Fruit fly (Drosophila melanogaster): Measurements from ENCODE around the gene CG6985.

The CG6985 gene

dm6 chr3R:22740930-22741329 lies at the start of gene CG6985, which contains the start of gene Dcr-1:
TSS of gene CG6985 (plus strand) at chr3R:22741150.
TSS of gene Dcr-1 (minus strand) at chr3R:22741091.
- TF ChIP-seq CTCF (optimal IDR thresholded peaks at IDR 0.05) (peak in 1 of 2 experiments; percentile 3), CG8478 (optimal IDR thresholded peaks at IDR 0.05) (no peak)

dm6 chr3R:22694659-22695058 lies 46.3 kb upstream of the CG6985 start, which contains the start of gene cd:
TSS of gene cd (plus strand) at chr3R:22694959.
- no peak for TF ChIP-seq CG8478 (optimal IDR thresholded peaks at IDR 0.05)
- TF ChIP-seq CTCF (optimal IDR thresholded peaks at IDR 0.05), result no peak

dm6 chr3R:22698208-22698607 lies 42.7 kb upstream of the CG6985 start, which contains the start of gene Cyp6d4:
TSS of gene Cyp6d4 (plus strand) at chr3R:22698319.
- TF ChIP-seq CTCF (optimal IDR thresholded peaks at IDR 0.05) (no peak), CG8478 (optimal IDR thresholded peaks at IDR 0.05) (no peak)

dm6 chr3R:22701793-22702192 lies 39.2 kb upstream of the CG6985 start, which contains the start of the genes CG6972 and CCAP:
TSS of gene CG6972 (plus strand) at chr3R:22702007.
TSS of gene CCAP (minus strand) at chr3R:22702084.
- TF ChIP-seq CG8478 (optimal IDR thresholded peaks at IDR 0.05) (no peak), CTCF (optimal IDR thresholded peaks at IDR 0.05) (no peak)

- TF ChIP-seq CG8478 (optimal IDR thresholded peaks at IDR 0.05) (no peak), CTCF (optimal IDR thresholded peaks at IDR 0.05) (no peak)
Observed at dm6 chr3R:22707178-22707577, 33.8 kb upstream of the CG6985 start, which contains the start of gene CG13842. TSS of gene CG13842 (minus strand) at chr3R:22707278.

- TF ChIP-seq CTCF (optimal IDR thresholded peaks at IDR 0.05), result no peak
Observed at dm6 chr3R:22710662-22711061, 30.3 kb upstream of the CG6985 start, which contains the start of gene CG4907. TSS of gene CG4907 (minus strand) at chr3R:22710762.

- no peak for TF ChIP-seq CTCF (optimal IDR thresholded peaks at IDR 0.05)
- no peak for TF ChIP-seq CG8478 (optimal IDR thresholded peaks at IDR 0.05)
Observed at dm6 chr3R:22717863-22718262, 23.1 kb upstream of the CG6985 start.

- no peak for TF ChIP-seq CTCF (optimal IDR thresholded peaks at IDR 0.05)
- TF ChIP-seq CG8478 (optimal IDR thresholded peaks at IDR 0.05), result no peak
Observed at dm6 chr3R:22718401-22718800, 22.5 kb upstream of the CG6985 start.

dm6 chr3R:22718937-22719606 lies 21.9 kb upstream of the CG6985 start:
- TF ChIP-seq CG8478 (optimal IDR thresholded peaks at IDR 0.05) (no peak), CTCF (optimal IDR thresholded peaks at IDR 0.05) (no peak)

- no peak for TF ChIP-seq CTCF (optimal IDR thresholded peaks at IDR 0.05)
- no peak for TF ChIP-seq CG8478 (optimal IDR thresholded peaks at IDR 0.05)
Observed at dm6 chr3R:22719607-22719949, 21.4 kb upstream of the CG6985 start.

dm6 chr3R:22720808-22721306 lies 20.1 kb upstream of the CG6985 start, which contains the start of gene wge:
TSS of gene wge (minus strand) at chr3R:22721150.
- TF ChIP-seq CG8478 (optimal IDR thresholded peaks at IDR 0.05), result no peak
- TF ChIP-seq CTCF (optimal IDR thresholded peaks at IDR 0.05), result peak in 1 of 2 experiments; percentile 21

dm6 chr3R:22724149-22724973 lies 16.6 kb upstream of the CG6985 start, which contains the start of gene Irp-1A:
TSS of gene Irp-1A (minus strand) at chr3R:22724587.
- TF ChIP-seq CTCF (optimal IDR thresholded peaks at IDR 0.05) (no peak), CG8478 (optimal IDR thresholded peaks at IDR 0.05) (no peak)

- TF ChIP-seq CTCF (optimal IDR thresholded peaks at IDR 0.05) (peak; percentile 2 to 34), CG8478 (optimal IDR thresholded peaks at IDR 0.05) (no peak)
Observed at dm6 chr3R:22726031-22726770, 14.7 kb upstream of the CG6985 start, which contains the start of gene RNF220. TSS of gene RNF220 (minus strand) at chr3R:22726414.

dm6 chr3R:22726771-22727455 lies 14.0 kb upstream of the CG6985 start, which contains the start of gene CG45049:
TSS of gene CG45049 (plus strand) at chr3R:22726967.
- TF ChIP-seq CTCF (optimal IDR thresholded peaks at IDR 0.05) (no peak), CG8478 (optimal IDR thresholded peaks at IDR 0.05) (no peak)

Measured in S2 (cell line).